Worm (Caenorhabditis elegans) whole organism, L3 larva: ENCODE data around the gene fbxb-9.

Source experiments
- aly-2 ChIP-seq: fragments of 150-350 bp; optimal IDR thresholded peaks from 2 replicates; lab custom pipeline; 2014; ENCODE audit warnings: missing biosample characterization, missing genetic modification characterization
- ceh-28 ChIP-seq: fragments of 150-350 bp; optimal IDR thresholded peaks from 2 replicates; lab custom pipeline; 2014; ENCODE audit warnings: missing biosample characterization, missing genetic modification reagents, missing genetic modification characterization
- egl-5 ChIP-seq: fragments of 150-350 bp; optimal IDR thresholded peaks from 2 replicates; lab custom pipeline; 2017; ENCODE audit warnings: missing biosample characterization, missing genetic modification reagents, missing genetic modification characterization, inconsistent platforms
- hmg-11 ChIP-seq: sonication (generic microtip); optimal IDR thresholded peaks from 2 replicates; lab custom pipeline; 2016; ENCODE audit warnings: missing genetic modification characterization, missing compliant biosample characterization
- mml-1 ChIP-seq: fragments of 150-350 bp; sonication (generic microtip); optimal IDR thresholded peaks from 3 replicates; lab custom pipeline; 2014; ENCODE audit warnings: missing biosample characterization, missing genetic modification characterization
- nfya-1 ChIP-seq: sonication (generic microtip); optimal IDR thresholded peaks from 2 replicates; lab custom pipeline; 2017; ENCODE audit warnings: missing genetic modification characterization, mild to moderate bottlenecking, missing compliant biosample characterization, antibody characterized with exemption, moderate library complexity; ENCODE audit not compliant: insufficient read depth
- nhr-77 ChIP-seq: fragments of 150-350 bp; optimal IDR thresholded peaks from 2 replicates; lab custom pipeline; 2014; ENCODE audit warnings: missing biosample characterization, missing genetic modification characterization
- zag-1 ChIP-seq: fragments of 150-350 bp; optimal IDR thresholded peaks from 2 replicates; lab custom pipeline; 2014; ENCODE audit warnings: missing biosample characterization, missing genetic modification characterization
- ztf-4 ChIP-seq: fragments of 150-350 bp; optimal IDR thresholded peaks from 2 replicates; lab custom pipeline; 2014; ENCODE audit warnings: missing biosample characterization, missing genetic modification characterization

Gene fbxb-9

ce11 chrIV:11111898-11112297, 50.5 kb downstream of the fbxb-9 start:
- no peak for TF ChIP-seq aly-2 (tag; lab: Kevin White, UChicago)
- no peak for TF ChIP-seq ceh-28
- TF ChIP-seq mml-1 (tag; lab: Kevin White, UChicago), result no peak
- no peak for TF ChIP-seq nhr-77
- no peak for TF ChIP-seq zag-1 (tag; lab: Kevin White, UChicago)
- no peak for TF ChIP-seq ztf-4 (tag; lab: Kevin White, UChicago)
- TF ChIP-seq nfya-1 (tag; lab: Kevin White, UChicago), result peak; percentile 24
- peak; percentile 3 for TF ChIP-seq egl-5 (tag; lab: Kevin White, UChicago)
- TF ChIP-seq hmg-11 (tag; lab: Kevin White, UChicago), result no peak
